Worm (Caenorhabditis elegans) whole organism, L2 larva: ENCODE results near the gene skr-7.

ENCODE experiments used
- mbf-1 ChIP-seq: sonication (generic microtip); optimal IDR thresholded peaks from 2 replicates; lab custom pipeline; 2017; ENCODE audit warnings: missing biosample characterization, missing genetic modification characterization
- nhr-12 ChIP-seq: fragments of 150-350 bp; optimal IDR thresholded peaks from 2 replicates; lab custom pipeline; 2014; ENCODE audit warnings: missing biosample characterization, missing genetic modification characterization
- nhr-237 ChIP-seq: fragments of 150-350 bp; optimal IDR thresholded peaks from 2 replicates; lab custom pipeline; 2014; ENCODE audit warnings: missing biosample characterization, missing genetic modification characterization

- TF ChIP-seq mbf-1 (no peak), nhr-12 (tag; lab: Kevin White, UChicago) (no peak), nhr-237 (no peak)
Measured at ce11 chrV:4375807-4376564, 46.2 kb upstream of the skr-7 start, which contains the start of gene F32D1.7.
